Fruit fly (Drosophila melanogaster): ENCODE data around the gene CG42394.

CG42394 gene

dm6 chr3R:10875515-10876434, 26.1 kb downstream of the CG42394 start, which contains the start of gene Sodh2:
Gene Sodh2 (plus strand): TSS chr3R:10876384.
- TF ChIP-seq HLH54F (GFP tag; optimal IDR thresholded peaks at IDR 0.05), result peak; percentile 66
- no peak for TF ChIP-seq Scr (GFP tag; IDR thresholded peaks at IDR 0.05; ENCODE audit: partially characterized antibody)
- TF ChIP-seq Trl (optimal IDR thresholded peaks at IDR 0.05), result peak in 1 of 2 experiments; percentile 28
- peak; percentile 25 for TF ChIP-seq Trl (GFP tag; optimal IDR thresholded peaks at IDR 0.05)
- TF ChIP-seq Tbp (GFP tag; optimal IDR thresholded peaks at IDR 0.05), result no peak
- TF ChIP-seq gem (tag; optimal IDR thresholded peaks at IDR 0.05), result peak; percentile 85
- peak; percentile 25 for TF ChIP-seq CG5245 (GFP tag; optimal IDR thresholded peaks at IDR 0.05)
- TF ChIP-seq CG10565 (GFP tag; optimal IDR thresholded peaks at IDR 0.05), result no peak
- no peak for TF ChIP-seq Lpt (GFP tag; optimal IDR thresholded peaks at IDR 0.05)
- peak; percentile 91 for TF ChIP-seq CG12769 (tag; optimal IDR thresholded peaks at IDR 0.05)
- TF ChIP-seq lbe (GFP tag; optimal IDR thresholded peaks at IDR 0.05), result peak; percentile 86
- TF ChIP-seq Sin3A (optimal IDR thresholded peaks at IDR 0.05), result no peak
- TF ChIP-seq tll (GFP tag; optimal IDR thresholded peaks at IDR 0.05), result no peak
- TF ChIP-seq CG11695 (GFP tag; IDR thresholded peaks at IDR 0.05), result peak; percentile 70
- no peak for TF ChIP-seq NC2β (GFP tag; optimal IDR thresholded peaks at IDR 0.05)
- peak; percentile 85 for TF ChIP-seq odd (GFP tag; optimal IDR thresholded peaks at IDR 0.05)
- TF ChIP-seq Oaz (GFP tag; IDR thresholded peaks at IDR 0.05), result 0 out of 2 replicates have a peak, but pooled peaks have one; percentile 25
- TF ChIP-seq sisA (GFP tag; IDR thresholded peaks at IDR 0.05), result peak; percentile 44
- peak; percentile 68 for TF ChIP-seq onecut (GFP tag; IDR thresholded peaks at IDR 0.05)
- peak; percentile 71 for TF ChIP-seq CG17385 (GFP tag; optimal IDR thresholded peaks at IDR 0.05)
- no peak for TF ChIP-seq aop (GFP tag; IDR thresholded peaks at IDR 0.05)
- TF ChIP-seq CG4404 (GFP tag; IDR thresholded peaks at IDR 0.05), result peak; percentile 37; the same call in 1 of the 2 replicates
- peak; percentile 57 for TF ChIP-seq CG11696 (GFP tag; IDR thresholded peaks at IDR 0.05)
- TF ChIP-seq gfzf (GFP tag; optimal IDR thresholded peaks at IDR 0.05), result no peak
- TF ChIP-seq BtbVII (GFP tag; optimal IDR thresholded peaks at IDR 0.05), result peak; percentile 93
- TF ChIP-seq sc (optimal IDR thresholded peaks at IDR 0.05), result no peak
- no peak for TF ChIP-seq sc (GFP tag; optimal IDR thresholded peaks at IDR 0.05)
- no peak for TF ChIP-seq CG8478 (optimal IDR thresholded peaks at IDR 0.05)
- TF ChIP-seq CG17568 (GFP tag; optimal IDR thresholded peaks at IDR 0.05), result peak; percentile 86
- TF ChIP-seq CG5953 (GFP tag; IDR thresholded peaks at IDR 0.05), result 0 out of 2 replicates have a peak, but pooled peaks have one; percentile 12
- TF ChIP-seq btn (GFP tag; optimal IDR thresholded peaks at IDR 0.05), result no peak
- TF ChIP-seq peb (GFP tag; IDR thresholded peaks at IDR 0.05), result no peak
- peak; percentile 91 for TF ChIP-seq Drgx (GFP tag; IDR thresholded peaks at IDR 0.05)
- peak; percentile 74 for TF ChIP-seq kah (GFP tag; optimal IDR thresholded peaks at IDR 0.05)
- peak; percentile 49; the same call in 1 of the 2 replicates for TF ChIP-seq HLH3B (GFP tag; IDR thresholded peaks at IDR 0.05)
- peak; percentile 75 for TF ChIP-seq Blimp-1 (GFP tag; optimal IDR thresholded peaks at IDR 0.05)
- peak; percentile 79 for TF ChIP-seq CG9817 (tag; optimal IDR thresholded peaks at IDR 0.05)
- TF ChIP-seq CG4424 (GFP tag; optimal IDR thresholded peaks at IDR 0.05), result peak; percentile 52
- no peak for TF ChIP-seq hb (GFP tag; IDR thresholded peaks at IDR 0.05; ENCODE audit: partially characterized antibody)
- peak; percentile 34 for TF ChIP-seq crc (GFP tag; optimal IDR thresholded peaks at IDR 0.05)
- TF ChIP-seq grau (tag; optimal IDR thresholded peaks at IDR 0.05), result peak; percentile 95
- peak; percentile 83 for TF ChIP-seq CG34376 (GFP tag; optimal IDR thresholded peaks at IDR 0.05)
- TF ChIP-seq CG15479 (GFP tag; optimal IDR thresholded peaks at IDR 0.05), result no peak
- peak; percentile 65 for TF ChIP-seq CG17612 (GFP tag; IDR thresholded peaks at IDR 0.05)
- peak; percentile 45 for TF ChIP-seq CG2202 (tag; optimal IDR thresholded peaks at IDR 0.05)
- TF ChIP-seq croc (GFP tag; conservative IDR thresholded peaks at IDR 0.05), result peak; percentile 15; the same call in 1 of the 3 replicates
- TF ChIP-seq CG12219 (GFP tag; optimal IDR thresholded peaks at IDR 0.05), result peak; percentile 50
- TF ChIP-seq CG32532 (GFP tag; IDR thresholded peaks at IDR 0.05), result peak; percentile 88
- TF ChIP-seq gsb-n (tag; optimal IDR thresholded peaks at IDR 0.05), result peak; percentile 72
- peak; percentile 95 for TF ChIP-seq CG18599 (GFP tag; optimal IDR thresholded peaks at IDR 0.05)

All from whole organism, embryonic.